Fruit fly (Drosophila melanogaster): ENCODE data around the gene CG10866.

DNA sequence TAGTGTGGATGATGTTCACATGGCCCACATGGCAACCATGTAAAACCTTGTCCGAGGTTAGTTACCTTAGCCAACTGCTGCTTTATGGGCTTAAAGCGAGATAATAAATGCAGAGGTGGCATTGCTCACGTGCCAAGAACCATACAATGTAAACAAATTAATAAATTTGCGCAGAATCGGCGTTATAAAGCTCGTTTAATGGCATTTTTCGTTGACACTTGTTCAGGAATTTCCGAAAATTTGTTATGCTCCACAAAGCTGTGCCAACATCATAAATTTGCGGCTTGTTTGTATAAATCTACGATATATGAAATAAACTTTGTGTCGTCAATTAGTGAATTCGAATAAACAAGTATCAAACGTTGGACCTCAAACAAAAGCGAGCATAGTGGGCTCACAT, 6.0 kb downstream of the CG10866 start:
- TF ChIP-seq EcR (GFP tag; optimal IDR thresholded peaks at IDR 0.05) (no peak), pan (optimal IDR thresholded peaks at IDR 0.05) (no peak), usp (GFP tag; optimal IDR thresholded peaks at IDR 0.05) (no peak), psq (optimal IDR thresholded peaks at IDR 0.05) (no peak), CG8478 (optimal IDR thresholded peaks at IDR 0.05) (no peak), Dll (optimal IDR thresholded peaks at IDR 0.05) (no peak)

All from whole organism.